Fruit fly (Drosophila melanogaster) S2 (cell line): ENCODE results near the gene CG34124.

Experiments
- CG8478 ChIP-seq: fragments of >200 bp; optimal IDR thresholded peaks from 2 replicates; lab custom pipeline; 2018
- CTCF ChIP-seq, 2 experiments: fragments of >200 bp; optimal IDR thresholded peaks; 2 replicates each; lab custom pipeline; 2018

- TF ChIP-seq CTCF (optimal IDR thresholded peaks at IDR 0.05; lab: Kevin White, UChicago), result no peak
- no peak for TF ChIP-seq CG8478 (lab: Kevin White, UChicago)
Measured at dm6 chr2L:4998260-4998560, 40.0 kb downstream of the CG34124 start.
